Fruit fly (Drosophila melanogaster) whole organism, prepupa: ENCODE results near the gene CG5707.

Experiments
- CG10669 ChIP-seq: fragments of 200-800 bp; sonication (Bioruptor generic); optimal IDR thresholded peaks from 3 replicates; lab custom pipeline; 2018; ENCODE audit warnings: missing biosample characterization, mild to moderate bottlenecking, missing genetic modification characterization, moderate library complexity
- CG11294 ChIP-seq: fragments of 200-800 bp; sonication (Bioruptor generic); IDR thresholded peaks from 2 replicates; pipeline ENCODE4 v1.3.6; 2022; ENCODE audit warnings: missing biosample characterization, missing genetic modification characterization
- CG11762 ChIP-seq: fragments of 200-800 bp; sonication (Bioruptor generic); optimal IDR thresholded peaks from 3 replicates; lab custom pipeline; 2016; ENCODE audit warnings: missing biosample characterization, missing genetic modification characterization; ENCODE audit not compliant: insufficient read depth
- CG15336 ChIP-seq: fragments of 200-800 bp; sonication (Bioruptor generic); IDR thresholded peaks from 2 replicates; pipeline ENCODE4 v1.3.6; 2022; ENCODE audit warnings: missing biosample characterization, missing genetic modification characterization
- CG3032 ChIP-seq: fragments of 200-800 bp; optimal IDR thresholded peaks from 2 replicates; lab custom pipeline; 2019; ENCODE audit warnings: missing biosample characterization, mild to moderate bottlenecking, missing genetic modification characterization, moderate library complexity
- CG32006 ChIP-seq: fragments of 200-800 bp; sonication (Bioruptor generic); optimal IDR thresholded peaks from 3 replicates; lab custom pipeline; 2017; ENCODE audit warnings: missing biosample characterization, mild to moderate bottlenecking, missing genetic modification characterization
- CG34406 ChIP-seq: fragments of 200-800 bp; sonication (Bioruptor generic); optimal IDR thresholded peaks from 3 replicates; lab custom pipeline; 2016; ENCODE audit warnings: missing biosample characterization, missing genetic modification characterization
- CG3919 ChIP-seq: fragments of 200-800 bp; sonication (Bioruptor generic); optimal IDR thresholded peaks from 3 replicates; lab custom pipeline; 2016; ENCODE audit warnings: missing biosample characterization, missing genetic modification characterization
- CG6163 ChIP-seq: fragments of 200-800 bp; sonication (Bioruptor generic); IDR thresholded peaks from 3 replicates; pipeline ENCODE4 v1.3.6; 2022; ENCODE audit warnings: missing biosample characterization, missing genetic modification characterization
- CG6276 ChIP-seq: fragments of 200-800 bp; sonication (Bioruptor generic); optimal IDR thresholded peaks from 2 replicates; lab custom pipeline; 2017; ENCODE audit warnings: missing biosample characterization, mild to moderate bottlenecking, missing genetic modification characterization
- CG6792 ChIP-seq: fragments of 200-800 bp; sonication (Bioruptor generic); optimal IDR thresholded peaks from 3 replicates; lab custom pipeline; 2016; ENCODE audit warnings: missing biosample characterization, missing genetic modification characterization
- CG6808 ChIP-seq: fragments of 200-800 bp; sonication (Bioruptor generic); optimal IDR thresholded peaks from 3 replicates; lab custom pipeline; 2017; ENCODE audit warnings: missing biosample characterization, missing genetic modification characterization, mild to moderate bottlenecking, moderate library complexity, missing genetic modification reagents
- CG6854 ChIP-seq: fragments of 200-800 bp; sonication (Bioruptor generic); optimal IDR thresholded peaks from 2 replicates; lab custom pipeline; 2017; ENCODE audit warnings: missing biosample characterization, mild to moderate bottlenecking, missing genetic modification characterization
- CG7368 ChIP-seq: fragments of 200-800 bp; sonication (Bioruptor generic); optimal IDR thresholded peaks from 3 replicates; lab custom pipeline; 2016; ENCODE audit warnings: missing biosample characterization, missing genetic modification characterization
- CG8319 ChIP-seq: fragments of 200-800 bp; sonication (Bioruptor generic); optimal IDR thresholded peaks from 3 replicates; lab custom pipeline; 2016; ENCODE audit warnings: missing biosample characterization, missing genetic modification characterization
- CG8632 ChIP-seq: fragments of 200-800 bp; sonication (Bioruptor generic); optimal IDR thresholded peaks from 3 replicates; lab custom pipeline; 2016; ENCODE audit warnings: missing biosample characterization, missing genetic modification characterization
- CG9139 ChIP-seq: fragments of 200-800 bp; sonication (Bioruptor generic); optimal IDR thresholded peaks from 3 replicates; lab custom pipeline; 2017; ENCODE audit warnings: missing biosample characterization, mild to moderate bottlenecking, missing genetic modification characterization
- Eip75B ChIP-seq: fragments of 200-800 bp; sonication (Bioruptor generic); optimal IDR thresholded peaks from 3 replicates; lab custom pipeline; 2016; ENCODE audit warnings: missing biosample characterization, missing genetic modification characterization
- Eip93F ChIP-seq: fragments of 200-800 bp; sonication (Bioruptor generic); optimal IDR thresholded peaks from 2 replicates; lab custom pipeline; 2016; ENCODE audit warnings: missing biosample characterization, mild to moderate bottlenecking, missing genetic modification characterization
- Ets21C ChIP-seq: fragments of 200-800 bp; sonication (Bioruptor generic); optimal IDR thresholded peaks from 3 replicates; lab custom pipeline; 2016; ENCODE audit warnings: missing biosample characterization, missing genetic modification characterization
- Gug ChIP-seq: fragments of 200-800 bp; sonication (Bioruptor generic); IDR thresholded peaks from 2 replicates; pipeline ENCODE4 v1.3.6; 2022; ENCODE audit warnings: missing biosample characterization, missing genetic modification characterization
- Hr38 ChIP-seq: sonication (Bioruptor generic); optimal IDR thresholded peaks from 2 replicates; lab custom pipeline; 2016; ENCODE audit warnings: missing biosample characterization, missing genetic modification characterization
- Hr39 ChIP-seq: fragments of 200-800 bp; sonication (Bioruptor generic); optimal IDR thresholded peaks from 2 replicates; lab custom pipeline; 2016; ENCODE audit warnings: missing biosample characterization, missing genetic modification characterization
- Hr4 ChIP-seq: fragments of 200-800 bp; sonication (Bioruptor generic); optimal IDR thresholded peaks from 3 replicates; lab custom pipeline; 2016; ENCODE audit warnings: missing biosample characterization, missing genetic modification characterization
- OdsH ChIP-seq: fragments of 200-800 bp; sonication (Bioruptor generic); optimal IDR thresholded peaks from 3 replicates; lab custom pipeline; 2016; ENCODE audit warnings: missing biosample characterization, missing genetic modification characterization
- Sox102F ChIP-seq: fragments of 200-800 bp; sonication (Bioruptor generic); optimal IDR thresholded peaks from 2 replicates; lab custom pipeline; 2016; ENCODE audit warnings: missing biosample characterization, mild to moderate bottlenecking, missing genetic modification characterization
- Sox14 ChIP-seq: fragments of 200-800 bp; sonication (Bioruptor generic); optimal IDR thresholded peaks from 3 replicates; lab custom pipeline; 2016; ENCODE audit warnings: missing biosample characterization, missing genetic modification characterization
- Sox15 ChIP-seq: fragments of 200-800 bp; sonication (Bioruptor generic); optimal IDR thresholded peaks from 3 replicates; lab custom pipeline; 2016; ENCODE audit warnings: missing biosample characterization, missing genetic modification characterization
- achi ChIP-seq: fragments of 200-800 bp; sonication (Bioruptor generic); optimal IDR thresholded peaks from 3 replicates; lab custom pipeline; 2016; ENCODE audit warnings: missing biosample characterization, missing genetic modification characterization
- acj6 ChIP-seq: fragments of 200-800 bp; sonication (Bioruptor generic); optimal IDR thresholded peaks from 3 replicates; lab custom pipeline; 2016; ENCODE audit warnings: missing biosample characterization, missing genetic modification characterization
- cyc ChIP-seq: fragments of 200-800 bp; sonication (Bioruptor generic); optimal IDR thresholded peaks from 3 replicates; lab custom pipeline; 2016; ENCODE audit warnings: missing biosample characterization, missing genetic modification characterization
- dac ChIP-seq: fragments of 200-800 bp; sonication (Bioruptor generic); optimal IDR thresholded peaks from 2 replicates; lab custom pipeline; 2017; ENCODE audit warnings: missing biosample characterization, mild to moderate bottlenecking, missing genetic modification characterization
- dsx ChIP-seq: fragments of 200-800 bp; optimal IDR thresholded peaks from 3 replicates; lab custom pipeline; 2019; ENCODE audit warnings: missing biosample characterization, mild to moderate bottlenecking, missing genetic modification characterization, moderate library complexity; ENCODE audit not compliant: poor library complexity, severe bottlenecking
- eg ChIP-seq: fragments of 200-800 bp; sonication (Bioruptor generic); IDR thresholded peaks from 3 replicates; pipeline ENCODE4 v1.3.6; 2022; ENCODE audit warnings: missing biosample characterization, missing genetic modification characterization
- esn ChIP-seq: fragments of 200-800 bp; sonication (Bioruptor generic); optimal IDR thresholded peaks from 2 replicates; lab custom pipeline; 2016; ENCODE audit warnings: missing biosample characterization, mild to moderate bottlenecking, missing genetic modification characterization, moderate library complexity
- fd85E ChIP-seq: fragments of 200-800 bp; sonication (Bioruptor generic); optimal IDR thresholded peaks from 3 replicates; lab custom pipeline; 2016; ENCODE audit warnings: missing biosample characterization, missing genetic modification characterization
- fkh ChIP-seq: fragments of 200-800 bp; sonication (Bioruptor generic); optimal IDR thresholded peaks from 3 replicates; lab custom pipeline; 2017; ENCODE audit warnings: missing biosample characterization, mild to moderate bottlenecking, missing genetic modification characterization, moderate library complexity
- lz ChIP-seq: fragments of 200-800 bp; sonication (Bioruptor generic); optimal IDR thresholded peaks from 3 replicates; lab custom pipeline; 2016; ENCODE audit warnings: missing biosample characterization, missing genetic modification characterization
- pdm3 ChIP-seq: fragments of 200-800 bp; sonication (Bioruptor generic); optimal IDR thresholded peaks from 3 replicates; lab custom pipeline; 2016; ENCODE audit warnings: missing biosample characterization, missing genetic modification characterization
- salr ChIP-seq, 2 experiments: fragments of 200-800 bp; sonication (Bioruptor generic); optimal IDR thresholded peaks; 3 replicates each; lab custom pipeline; 2016 to 2018; ENCODE audit warnings: missing biosample characterization in 2 of 2, missing genetic modification characterization in 2 of 2, mild to moderate bottlenecking in 1 of 2
- spab ChIP-seq: fragments of 200-800 bp; sonication (Bioruptor generic); optimal IDR thresholded peaks from 2 replicates; lab custom pipeline; 2017; ENCODE audit warnings: missing biosample characterization, mild to moderate bottlenecking, missing genetic modification characterization, missing genetic modification reagents
- ss ChIP-seq, 2 experiments: fragments of 200-800 bp; sonication (Bioruptor generic); optimal IDR thresholded peaks; 2 replicates in 1 of 2; 3 replicates in 1 of 2; lab custom pipeline; 2017 to 2018; ENCODE audit warnings: mild to moderate bottlenecking in 2 of 2, missing biosample characterization in 2 of 2, missing genetic modification characterization in 2 of 2, moderate library complexity in 1 of 2
- svp ChIP-seq: fragments of 200-800 bp; sonication (Bioruptor generic); peaks from one replicate; lab custom pipeline; 2016; ENCODE audit warnings: missing biosample characterization, missing genetic modification characterization
- topi ChIP-seq: fragments of 200-800 bp; sonication (Bioruptor generic); optimal IDR thresholded peaks from 3 replicates; lab custom pipeline; 2016; ENCODE audit warnings: missing biosample characterization, missing genetic modification characterization

Gene CG5707

dm6 chr3L:2151588-2152372 lies 40.2 kb downstream of the CG5707 start, which contains the start of gene zormin (continued):
- TF ChIP-seq achi (GFP tag; lab: Kevin White, UChicago) (peak; percentile 68), acj6 (peak; percentile 81), svp (GFP tag; lab: Kevin White, UChicago) (peak; percentile 93), fd85E (GFP tag; lab: Kevin White, UChicago) (peak; percentile 27), CG9139 (GFP tag; lab: Kevin White, UChicago) (peak; percentile 8), Sox102F (peak; percentile 62), CG6808 (GFP tag; lab: Kevin White, UChicago) (peak; percentile 43), CG7368 (peak; percentile 77), CG11294 (GFP tag; lab: Robert Waterston, UW) (peak; percentile 33; the same call in 1 of the 2 replicates), CG3032 (peak; percentile 66), CG8632 (GFP tag; lab: Kevin White, UChicago) (peak; percentile 57), Sox15 (GFP tag; lab: Kevin White, UChicago) (peak; percentile 37), CG3919 (GFP tag; lab: Kevin White, UChicago) (peak; percentile 87), Eip93F (GFP tag; lab: Kevin White, UChicago) (no peak), lz (peak; percentile 77), Hr4 (peak; percentile 63), dac (GFP tag; lab: Kevin White, UChicago) (no peak), eg (GFP tag; lab: Robert Waterston, UW) (no peak; the same call in 1 of the 3 replicates), cyc (GFP tag; lab: Kevin White, UChicago) (peak; percentile 88), CG10669 (peak; percentile 76), CG6276 (peak; percentile 3), pdm3 (peak; percentile 77), CG8319 (GFP tag; lab: Kevin White, UChicago) (peak; percentile 59), CG6854 (peak; percentile 60), Ets21C (GFP tag; lab: Kevin White, UChicago) (peak; percentile 42), spab (peak; percentile 61), CG15336 (GFP tag; lab: Robert Waterston, UW) (peak; percentile 46; the same call in 1 of the 2 replicates), CG34406 (GFP tag; lab: Kevin White, UChicago) (peak; percentile 68), CG11762 (GFP tag; lab: Kevin White, UChicago) (peak; percentile 62)

- peak; percentile 33; the same call in 1 of the 3 replicates for TF ChIP-seq eg (GFP tag; lab: Robert Waterston, UW)
- peak; percentile 68 for TF ChIP-seq dsx (GFP tag; lab: Kevin White, UChicago)
- TF ChIP-seq Gug (GFP tag; lab: Robert Waterston, UW), result no peak
- no peak for TF ChIP-seq cyc (GFP tag; lab: Kevin White, UChicago)
- 0 out of 3 replicates have a peak, but pooled peaks have one; percentile 27 for TF ChIP-seq CG6163
- TF ChIP-seq Eip75B (GFP tag; lab: Kevin White, UChicago), result no peak
- peak; percentile 38 for TF ChIP-seq CG6276
- TF ChIP-seq CG32006, result peak; percentile 9
- TF ChIP-seq achi (GFP tag; lab: Kevin White, UChicago), result no peak
- TF ChIP-seq dac (GFP tag; lab: Kevin White, UChicago), result no peak
Observed at dm6 chr3L:2149664-2150063, 42.4 kb downstream of the CG5707 start.

DNA sequence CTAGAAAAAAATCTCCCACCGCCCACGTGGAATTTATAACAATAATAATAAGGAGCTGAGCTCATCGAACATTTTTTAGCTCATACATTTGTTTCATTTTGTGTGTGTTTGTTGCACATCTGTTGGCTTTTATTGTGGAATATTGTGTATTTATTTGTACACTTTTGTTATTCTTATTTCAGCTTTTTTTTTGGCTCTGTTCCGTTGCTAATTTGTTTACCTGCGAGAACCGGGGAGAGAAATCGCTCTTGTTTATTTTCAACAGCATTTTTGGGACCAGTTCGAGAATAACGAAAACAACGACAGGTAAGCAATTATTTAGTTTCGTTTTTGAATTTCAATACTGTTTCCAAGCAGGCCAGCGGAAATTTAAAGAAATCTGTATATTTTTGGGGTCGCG lies 44.3 kb downstream of the CG5707 start:
- TF ChIP-seq fkh, result peak; percentile 56
- TF ChIP-seq CG34406 (GFP tag; lab: Kevin White, UChicago), result no peak
- no peak for TF ChIP-seq Gug (GFP tag; lab: Robert Waterston, UW)

DNA sequence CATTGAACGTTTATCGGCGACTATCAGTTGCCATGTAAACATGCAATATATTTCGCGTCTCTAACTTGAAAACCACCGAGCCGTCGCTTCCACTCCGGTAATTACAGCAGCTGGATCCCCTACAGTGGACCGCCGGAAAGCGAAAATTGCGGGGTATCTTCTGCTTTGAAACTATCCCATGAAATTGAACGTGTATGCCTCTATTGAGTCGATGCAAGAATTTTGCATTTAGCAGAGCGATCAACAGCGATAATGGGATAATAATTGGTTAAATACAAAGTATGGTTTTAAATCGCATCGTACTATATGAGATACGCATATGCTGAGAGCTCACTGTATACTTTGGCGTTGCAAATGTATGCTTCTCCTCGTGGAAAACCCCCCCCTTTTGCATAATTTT lies 47.0 kb downstream of the CG5707 start:
- TF ChIP-seq Sox14 (GFP tag; lab: Kevin White, UChicago), result no peak
- TF ChIP-seq CG6792, result no peak
- no peak for TF ChIP-seq svp (GFP tag; lab: Kevin White, UChicago)
- peak; percentile 67 for TF ChIP-seq CG15336 (GFP tag; lab: Robert Waterston, UW)
- TF ChIP-seq achi (GFP tag; lab: Kevin White, UChicago), result no peak
- no peak for TF ChIP-seq Hr39 (GFP tag; lab: Kevin White, UChicago)
- TF ChIP-seq ss (GFP tag; optimal IDR thresholded peaks at IDR 0.05; lab: Kevin White, UChicago), result no peak
- no peak for TF ChIP-seq Eip75B (GFP tag; lab: Kevin White, UChicago)
- TF ChIP-seq Sox102F, result no peak
- TF ChIP-seq CG6854, result no peak
- peak; percentile 68 for TF ChIP-seq Hr4
- no peak for TF ChIP-seq Hr38 (GFP tag; lab: Kevin White, UChicago)
- TF ChIP-seq acj6, result no peak
- TF ChIP-seq Gug (GFP tag; lab: Robert Waterston, UW), result no peak
- TF ChIP-seq topi, result no peak
- no peak for TF ChIP-seq esn
- TF ChIP-seq lz, result no peak
- peak; percentile 16 for TF ChIP-seq CG6276
- no peak for TF ChIP-seq salr (GFP tag; optimal IDR thresholded peaks at IDR 0.05; lab: Kevin White, UChicago)
- TF ChIP-seq OdsH (GFP tag; lab: Kevin White, UChicago), result peak; percentile 16
